Fruit fly (Drosophila melanogaster): ENCODE data around the gene tbrd-1.

The tbrd-1 gene

DNA sequence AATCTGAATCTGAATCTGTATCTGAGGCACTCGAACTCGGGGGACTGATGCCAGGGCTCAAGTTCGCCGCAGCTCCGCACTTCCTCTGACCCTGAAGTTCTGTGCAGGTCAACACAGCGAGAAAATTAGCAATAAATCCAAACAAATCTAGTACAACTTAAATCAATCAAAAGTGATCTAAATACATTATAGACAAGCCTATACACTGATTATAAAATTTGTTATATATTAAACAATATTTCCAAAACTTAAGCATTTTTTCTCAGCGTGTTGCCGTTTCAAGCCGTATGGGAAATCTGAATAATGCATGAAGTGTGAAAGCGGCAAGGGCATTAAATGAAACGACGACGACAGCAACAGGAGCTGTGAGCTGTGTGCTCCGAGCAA, 21.7 kb upstream of the tbrd-1 start (continued):
- TF ChIP-seq Lpt (GFP tag; optimal IDR thresholded peaks at IDR 0.05) = peak; percentile 72
- TF ChIP-seq esn (GFP tag; optimal IDR thresholded peaks at IDR 0.05) = peak; percentile 98
- TF ChIP-seq CG6854 (GFP tag; optimal IDR thresholded peaks at IDR 0.05) = peak; percentile 56
- TF ChIP-seq achi (GFP tag; optimal IDR thresholded peaks at IDR 0.05) = peak; percentile 94
- TF ChIP-seq OdsH (GFP tag; optimal IDR thresholded peaks at IDR 0.05) = peak; percentile 96
- peak; percentile 94 for TF ChIP-seq CG6808 (GFP tag; optimal IDR thresholded peaks at IDR 0.05)
- TF ChIP-seq CG6792 (GFP tag; optimal IDR thresholded peaks at IDR 0.05) = peak; percentile 97
- peak; percentile 98 for TF ChIP-seq CG10669 (GFP tag; optimal IDR thresholded peaks at IDR 0.05)
- TF ChIP-seq fkh (GFP tag; optimal IDR thresholded peaks at IDR 0.05) = no peak
- TF ChIP-seq CG11902 (GFP tag; optimal IDR thresholded peaks at IDR 0.05) = peak; percentile 94
- TF ChIP-seq lz (GFP tag; optimal IDR thresholded peaks at IDR 0.05) = peak; percentile 94
- TF ChIP-seq svp (GFP tag) = peak; percentile 99
- peak; percentile 82 to 95 for TF ChIP-seq salr (GFP tag; optimal IDR thresholded peaks at IDR 0.05)
- TF ChIP-seq Ets96B (tag; optimal IDR thresholded peaks at IDR 0.05) = peak; percentile 98
- TF ChIP-seq CG11762 (GFP tag; optimal IDR thresholded peaks at IDR 0.05; ENCODE audit: insufficient read depth) = peak; percentile 92
- peak; percentile 97 for TF ChIP-seq CG3919 (GFP tag; optimal IDR thresholded peaks at IDR 0.05)
- TF ChIP-seq Smox (GFP tag; optimal IDR thresholded peaks at IDR 0.05) = peak; percentile 94
- TF ChIP-seq CG4318 (GFP tag; optimal IDR thresholded peaks at IDR 0.05) = peak; percentile 14
- peak; percentile 98 for TF ChIP-seq CG8632 (GFP tag; optimal IDR thresholded peaks at IDR 0.05)
- TF ChIP-seq eg (GFP tag; IDR thresholded peaks at IDR 0.05) = peak; percentile 57; the same call in 2 of the 3 replicates
- TF ChIP-seq fd85E (GFP tag; optimal IDR thresholded peaks at IDR 0.05) = peak; percentile 87
- TF ChIP-seq CG10631 (GFP tag; optimal IDR thresholded peaks at IDR 0.05) = peak; percentile 96
- peak; percentile 96 for TF ChIP-seq topi (GFP tag; optimal IDR thresholded peaks at IDR 0.05)
- peak; percentile 92 for TF ChIP-seq Sox14 (GFP tag; optimal IDR thresholded peaks at IDR 0.05)
- TF ChIP-seq CG8119 (GFP tag; IDR thresholded peaks at IDR 0.05) = peak; percentile 77

DNA sequence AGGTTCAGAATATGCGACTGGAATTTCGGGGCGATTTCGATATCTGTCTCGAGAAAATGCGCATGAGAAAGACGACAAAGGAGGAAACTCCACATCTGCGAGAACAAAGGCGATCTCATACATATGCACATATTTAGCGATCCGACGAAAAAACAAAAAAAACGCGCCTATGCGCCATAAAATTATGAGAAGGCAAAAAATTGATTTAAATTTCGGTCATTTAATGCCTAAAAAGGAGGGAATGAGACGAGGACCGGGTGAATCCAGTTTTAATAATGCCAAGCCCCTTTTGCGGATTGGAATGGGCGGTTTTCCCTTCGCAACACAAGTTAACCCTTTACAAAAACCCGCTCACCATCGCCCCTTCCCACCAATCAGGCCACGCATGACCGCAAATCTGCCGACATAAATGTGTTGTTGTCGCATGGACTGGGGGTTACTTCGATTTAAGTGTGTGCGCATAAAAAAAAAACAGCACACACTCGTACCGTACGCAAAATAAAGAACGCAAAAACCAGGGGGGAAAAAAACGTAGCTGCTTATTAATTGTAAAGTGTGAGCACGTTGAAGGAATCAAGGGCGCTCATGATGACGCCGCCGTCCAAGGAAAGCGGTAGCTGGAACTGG, 21.2 kb upstream of the tbrd-1 start:
- TF ChIP-seq Sox15 (GFP tag; optimal IDR thresholded peaks at IDR 0.05) (no peak), Eip93F (GFP tag; optimal IDR thresholded peaks at IDR 0.05) (peak; percentile 16)

DNA sequence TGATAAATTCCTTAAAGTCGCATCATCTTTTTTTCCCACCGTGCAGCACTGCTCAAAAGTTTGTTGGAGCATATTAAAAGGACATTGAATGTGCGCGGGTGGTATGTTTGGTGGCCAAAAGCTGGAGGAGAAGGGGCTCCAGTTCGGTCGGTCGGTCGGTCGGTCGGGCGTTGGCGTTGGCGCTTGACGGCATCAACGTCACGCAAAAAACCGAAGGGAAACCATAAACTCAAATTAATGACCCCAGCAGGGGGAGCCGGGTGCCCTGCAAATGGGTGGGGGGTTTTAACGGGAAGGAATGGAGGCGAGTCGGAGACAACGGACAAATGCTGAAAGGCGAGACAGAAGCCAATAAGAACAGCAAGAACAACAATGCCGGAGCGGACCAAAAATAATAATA, 19.0 kb upstream of the tbrd-1 start:
- TF ChIP-seq CG8319 (GFP tag; optimal IDR thresholded peaks at IDR 0.05) (no peak), Eip93F (GFP tag; optimal IDR thresholded peaks at IDR 0.05) (no peak), Sox102F (GFP tag; optimal IDR thresholded peaks at IDR 0.05) (no peak), dac (GFP tag; optimal IDR thresholded peaks at IDR 0.05) (no peak), CG6808 (GFP tag; optimal IDR thresholded peaks at IDR 0.05) (no peak), CG6163 (GFP tag; IDR thresholded peaks at IDR 0.05) (0 out of 3 replicates have a peak, but pooled peaks have one; percentile 16), Hr38 (GFP tag; optimal IDR thresholded peaks at IDR 0.05) (no peak), achi (GFP tag; optimal IDR thresholded peaks at IDR 0.05) (no peak), Eip78C (GFP tag) (no peak), svp (GFP tag) (peak; percentile 39), net (GFP tag; optimal IDR thresholded peaks at IDR 0.05) (no peak), CG7368 (GFP tag; optimal IDR thresholded peaks at IDR 0.05) (no peak), Gug (GFP tag; IDR thresholded peaks at IDR 0.05) (no peak), OdsH (GFP tag; optimal IDR thresholded peaks at IDR 0.05) (no peak), Lpt (GFP tag; optimal IDR thresholded peaks at IDR 0.05) (no peak), CG3919 (GFP tag; optimal IDR thresholded peaks at IDR 0.05) (peak; percentile 6), CG6854 (GFP tag; optimal IDR thresholded peaks at IDR 0.05) (peak; percentile 12), Hr39 (GFP tag; optimal IDR thresholded peaks at IDR 0.05) (no peak), Blimp-1 (GFP tag; optimal IDR thresholded peaks at IDR 0.05) (no peak), Ets96B (tag; optimal IDR thresholded peaks at IDR 0.05) (no peak), cyc (GFP tag; optimal IDR thresholded peaks at IDR 0.05) (no peak), CG6792 (GFP tag; optimal IDR thresholded peaks at IDR 0.05) (no peak), fkh (GFP tag; optimal IDR thresholded peaks at IDR 0.05) (no peak), CG9139 (GFP tag; optimal IDR thresholded peaks at IDR 0.05) (no peak), vri (GFP tag; optimal IDR thresholded peaks at IDR 0.05) (no peak), Eip75B (GFP tag; optimal IDR thresholded peaks at IDR 0.05) (no peak)

Data from whole organism, prepupa.